Fruit fly (Drosophila melanogaster): ENCODE results near the gene Ctps.

Gene Ctps

DNA sequence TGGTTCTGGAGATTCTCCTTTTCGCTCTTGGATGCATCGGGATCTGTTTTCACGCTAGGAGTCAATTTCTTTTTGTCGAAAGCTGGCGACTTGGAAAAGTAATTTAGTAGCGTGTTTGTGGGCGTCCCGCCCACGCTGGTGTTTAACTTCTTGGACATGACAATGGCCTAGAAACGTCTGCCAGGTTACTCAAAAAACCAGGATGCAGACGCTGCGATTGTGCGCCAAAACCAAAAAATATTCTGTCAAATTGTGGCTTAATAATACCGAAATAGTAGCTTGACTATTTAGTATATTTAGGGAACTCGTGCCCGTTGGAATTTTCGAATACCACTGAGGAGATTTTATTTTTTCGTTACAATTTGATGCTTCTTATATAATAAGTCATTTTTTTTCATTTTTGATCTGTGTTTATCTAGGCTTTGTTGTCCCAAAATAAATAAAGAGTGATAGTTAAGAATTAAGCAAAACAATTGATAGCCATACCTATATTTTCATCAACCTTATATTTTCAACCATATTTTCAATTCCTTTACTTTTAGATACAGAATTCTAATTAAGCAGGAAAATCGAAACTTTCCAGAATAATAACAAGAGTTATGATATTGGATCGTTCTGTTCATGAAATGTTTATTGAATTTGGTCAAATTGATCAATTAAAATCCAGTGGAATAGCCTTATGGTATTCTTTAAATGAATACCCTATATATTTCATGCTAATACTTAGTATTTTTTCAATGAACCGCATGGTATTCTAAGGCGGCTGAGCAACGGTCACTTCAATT is 60.8 kb downstream of the Ctps start, which contains the start of the genes Msh6 and Prp31 (continued):
- TF ChIP-seq CG31365 (tag; optimal IDR thresholded peaks at IDR 0.05) (no peak), Side (GFP tag; optimal IDR thresholded peaks at IDR 0.05) (peak; percentile 24), CG14667 (GFP tag; IDR thresholded peaks at IDR 0.05) (peak; percentile 38; the same call in 1 of the 2 replicates), HLH54F (GFP tag; optimal IDR thresholded peaks at IDR 0.05) (peak; percentile 69), CG9727 (GFP tag; optimal IDR thresholded peaks at IDR 0.05) (peak; percentile 75), CG13123 (GFP tag; optimal IDR thresholded peaks at IDR 0.05) (no peak), CG8281 (tag; optimal IDR thresholded peaks at IDR 0.05) (peak; percentile 35), crc (GFP tag; optimal IDR thresholded peaks at IDR 0.05) (peak; percentile 36), CG9932 (GFP tag; IDR thresholded peaks at IDR 0.05) (peak; percentile 67), crol (GFP tag; IDR thresholded peaks at IDR 0.05) (no peak), sna (GFP tag; IDR thresholded peaks at IDR 0.05; ENCODE audit: partially characterized antibody) (no peak), pfk (GFP tag; optimal IDR thresholded peaks at IDR 0.05) (no peak), CG15601 (tag; optimal IDR thresholded peaks at IDR 0.05) (peak; percentile 44), CG10321 (GFP tag; IDR thresholded peaks at IDR 0.05) (no peak), Adf1 (GFP tag; IDR thresholded peaks at IDR 0.05) (no peak), fd96Cb (tag; optimal IDR thresholded peaks at IDR 0.05) (peak; percentile 79), CG4424 (GFP tag; optimal IDR thresholded peaks at IDR 0.05) (peak; percentile 74), HHEX (GFP tag; optimal IDR thresholded peaks at IDR 0.05) (peak; percentile 22), CG18619 (GFP tag; optimal IDR thresholded peaks at IDR 0.05) (peak; percentile 70), Oli (tag; optimal IDR thresholded peaks at IDR 0.05) (peak; percentile 78), sens (GFP tag) (peak; percentile 93), nom (GFP tag; optimal IDR thresholded peaks at IDR 0.05) (no peak), CG3407 (GFP tag; optimal IDR thresholded peaks at IDR 0.05) (no peak), Dek (tag; optimal IDR thresholded peaks at IDR 0.05) (peak; percentile 30), bbx (GFP tag; IDR thresholded peaks at IDR 0.05; ENCODE audit: partially characterized antibody) (no peak), CG7987 (GFP tag; optimal IDR thresholded peaks at IDR 0.05) (no peak), mld (GFP tag; IDR thresholded peaks at IDR 0.05; ENCODE audit: partially characterized antibody) (no peak), CG10462 (GFP tag; optimal IDR thresholded peaks at IDR 0.05) (peak; percentile 38), Xbp1 (GFP tag; optimal IDR thresholded peaks at IDR 0.05) (peak; percentile 80), Ravus (GFP tag; IDR thresholded peaks at IDR 0.05) (no peak), tx (GFP tag; optimal IDR thresholded peaks at IDR 0.05) (peak; percentile 66), Hr3 (GFP tag; optimal IDR thresholded peaks at IDR 0.05) (peak; percentile 83), zfh1 (GFP tag; IDR thresholded peaks at IDR 0.05) (peak; percentile 53; the same call in 1 of the 3 replicates), gsb-n (tag; optimal IDR thresholded peaks at IDR 0.05) (no peak), dysf (GFP tag; IDR thresholded peaks at IDR 0.05) (peak; percentile 72; the same call in 2 of the 3 replicates), Fer1 (GFP tag; optimal IDR thresholded peaks at IDR 0.05) (peak; percentile 40), hkb (optimal IDR thresholded peaks at IDR 0.05) (no peak), hkb (GFP tag; IDR thresholded peaks at IDR 0.05) (no peak), E2f1 (GFP tag; IDR thresholded peaks at IDR 0.05) (peak; percentile 29; the same call in 1 of the 2 replicates), Mrtf (GFP tag; IDR thresholded peaks at IDR 0.05) (0 out of 3 replicates have a peak, but pooled peaks have one; percentile 20), CG5953 (GFP tag; IDR thresholded peaks at IDR 0.05) (no peak), CG2712 (tag; optimal IDR thresholded peaks at IDR 0.05) (peak; percentile 59), Mad (GFP tag; optimal IDR thresholded peaks at IDR 0.05) (no peak), gro (GFP tag; optimal IDR thresholded peaks at IDR 0.05) (no peak), YL-1 (GFP tag; optimal IDR thresholded peaks at IDR 0.05) (peak; percentile 14), CG1602 (GFP tag; optimal IDR thresholded peaks at IDR 0.05) (peak; percentile 78), Nf-YA (GFP tag; IDR thresholded peaks at IDR 0.05) (no peak), CG6175 (GFP tag; IDR thresholded peaks at IDR 0.05) (no peak), CG1792 (GFP tag; optimal IDR thresholded peaks at IDR 0.05) (peak; percentile 31), Drgx (GFP tag; IDR thresholded peaks at IDR 0.05) (no peak)

Data from whole organism, embryonic.